Worm (Caenorhabditis elegans) whole organism, L4 larva: Measurements from ENCODE around the gene C35C5.8.

ENCODE experiments used
- D1046.2 ChIP-seq: fragments of 200-800 bp; sonication (Bioruptor generic); IDR thresholded peaks from 2 replicates; pipeline ENCODE4 v1.3.6; 2022; ENCODE audit warnings: missing genetic modification characterization, missing compliant biosample characterization
- F10B5.3 ChIP-seq: sonication (generic microtip); optimal IDR thresholded peaks from 2 replicates; lab custom pipeline; 2016; ENCODE audit warnings: mild to moderate bottlenecking, missing genetic modification characterization, missing compliant biosample characterization
- F26F4.8 ChIP-seq: fragments of 200-800 bp; sonication (Bioruptor generic); conservative IDR thresholded peaks from 2 replicates; pipeline ENCODE4 v1.3.6; 2022; ENCODE audit warnings: missing genetic modification characterization, missing compliant biosample characterization
- F44E2.7 ChIP-seq: fragments of 200-800 bp; sonication (Bioruptor generic); IDR thresholded peaks from 2 replicates; pipeline ENCODE4 v2.1.2; 2022; ENCODE audit warnings: missing genetic modification characterization, missing compliant biosample characterization
- aha-1 ChIP-seq: fragments of 150-350 bp; peaks from one replicate; lab custom pipeline; 2014; ENCODE audit warnings: missing biosample characterization, missing genetic modification characterization
- aly-2 ChIP-seq: sonication (generic microtip); optimal IDR thresholded peaks from 2 replicates; lab custom pipeline; 2018; ENCODE audit warnings: missing biosample characterization, missing genetic modification characterization
- ceh-20 ChIP-seq: fragments of 200-800 bp; sonication (Bioruptor generic); IDR thresholded peaks from 2 replicates; pipeline ENCODE4 v1.3.6; 2022; ENCODE audit warnings: missing genetic modification reagents, missing genetic modification characterization, missing compliant biosample characterization
- ceh-28 ChIP-seq: fragments of 150-350 bp; optimal IDR thresholded peaks from 2 replicates; lab custom pipeline; 2014; ENCODE audit warnings: missing biosample characterization, missing genetic modification reagents, missing genetic modification characterization
- ceh-82 ChIP-seq: sonication (generic microtip); optimal IDR thresholded peaks from 2 replicates; lab custom pipeline; 2017; ENCODE audit warnings: missing biosample characterization, missing genetic modification characterization
- ces-1 ChIP-seq: fragments of 150-350 bp; sonication (generic microtip); optimal IDR thresholded peaks from 4 replicates; lab custom pipeline; 2014; ENCODE audit warnings: missing biosample characterization, missing genetic modification reagents, missing genetic modification characterization
- cey-2 ChIP-seq: sonication (generic microtip); optimal IDR thresholded peaks from 3 replicates; lab custom pipeline; 2017; ENCODE audit warnings: missing genetic modification characterization, mild to moderate bottlenecking, missing compliant biosample characterization, antibody characterized with exemption, borderline replicate concordance; ENCODE audit not compliant: insufficient read depth
- ctbp-1 ChIP-seq: fragments of 200-800 bp; sonication (Bioruptor generic); IDR thresholded peaks from 2 replicates; pipeline ENCODE4 v1.3.6; 2022; ENCODE audit warnings: missing genetic modification reagents, missing genetic modification characterization, missing compliant biosample characterization
- daf-16 ChIP-seq, 3 experiments: sonication (generic microtip); optimal IDR thresholded peaks; 2 replicates each; lab custom pipeline; 2016 to 2017; ENCODE audit warnings: missing genetic modification characterization in 3 of 3, missing genetic modification reagents in 3 of 3, mild to moderate bottlenecking in 2 of 3, missing compliant biosample characterization in 2 of 3, missing biosample characterization in 1 of 3, moderate library complexity in 1 of 3
- dmd-6 ChIP-seq: fragments of 200-800 bp; sonication (Bioruptor generic); IDR thresholded peaks from 2 replicates; pipeline ENCODE4 v1.3.6; 2022; ENCODE audit warnings: missing genetic modification reagents, missing genetic modification characterization, missing compliant biosample characterization
- dpl-1 ChIP-seq: fragments of 150-350 bp; optimal IDR thresholded peaks from 2 replicates; lab custom pipeline; 2014; ENCODE audit warnings: missing biosample characterization, missing genetic modification reagents, missing genetic modification characterization
- duxl-1 ChIP-seq: sonication (generic microtip); optimal IDR thresholded peaks from 2 replicates; lab custom pipeline; 2016; ENCODE audit warnings: mild to moderate bottlenecking, missing genetic modification characterization, moderate library complexity, missing compliant biosample characterization; ENCODE audit not compliant: poor library complexity
- dve-1 ChIP-seq: sonication (generic microtip); optimal IDR thresholded peaks from 2 replicates; lab custom pipeline; 2017; ENCODE audit warnings: antibody characterized with exemption, mild to moderate bottlenecking, missing genetic modification characterization, missing compliant biosample characterization; ENCODE audit not compliant: insufficient read depth
- hif-1 ChIP-seq, 2 experiments: sonication (generic microtip); optimal IDR thresholded peaks; 2 replicates each; lab custom pipeline; 2016 to 2017; ENCODE audit warnings: missing compliant biosample characterization in 2 of 2, missing genetic modification characterization in 2 of 2, missing genetic modification reagents in 2 of 2, missing genotype in 2 of 2, mild to moderate bottlenecking in 1 of 2
- hlh-11 ChIP-seq: fragments of 200-800 bp; sonication (Bioruptor generic); optimal IDR thresholded peaks from 2 replicates; lab custom pipeline; 2018; ENCODE audit warnings: mild to moderate bottlenecking, missing genetic modification characterization, missing compliant biosample characterization
- hlh-30 ChIP-seq: sonication (generic microtip); optimal IDR thresholded peaks from 2 replicates; lab custom pipeline; 2017; ENCODE audit warnings: antibody characterized with exemption, mild to moderate bottlenecking, missing genetic modification characterization, missing compliant biosample characterization; ENCODE audit not compliant: insufficient read depth
- hmg-1.1 ChIP-seq: fragments of 200-800 bp; sonication (Bioruptor generic); IDR thresholded peaks from 2 replicates; pipeline ENCODE4 v1.3.6; 2022; ENCODE audit warnings: missing genetic modification reagents, missing genetic modification characterization, missing compliant biosample characterization
- jun-1 ChIP-seq: fragments of 150-350 bp; optimal IDR thresholded peaks from 2 replicates; lab custom pipeline; 2014; ENCODE audit warnings: missing biosample characterization, missing genetic modification reagents, missing genetic modification characterization
- lin-38 ChIP-seq: fragments of 200-800 bp; sonication (Bioruptor generic); IDR thresholded peaks from 2 replicates; pipeline ENCODE4 v1.3.6; 2022; ENCODE audit warnings: missing genetic modification reagents, missing genetic modification characterization, missing compliant biosample characterization
- lsy-2 ChIP-seq, 2 experiments: fragments of 150-350 bp in 1 of 2; sonication (generic microtip) in 1 of 2; optimal IDR thresholded peaks; 2 replicates each; lab custom pipeline; 2014 to 2017; ENCODE audit warnings: missing biosample characterization in 2 of 2, missing genetic modification characterization in 2 of 2
- madf-5 ChIP-seq, 2 experiments: fragments of 200-800 bp; sonication (Bioruptor generic); IDR thresholded peaks; 2 replicates each; pipeline ENCODE4 v1.3.6; 2022; ENCODE audit warnings: missing compliant biosample characterization in 2 of 2, missing genetic modification characterization in 2 of 2
- madf-9 ChIP-seq: fragments of 200-800 bp; sonication (Bioruptor generic); conservative IDR thresholded peaks from 2 replicates; pipeline ENCODE4 v1.3.6; 2022; ENCODE audit warnings: missing genetic modification reagents, missing genetic modification characterization, missing compliant biosample characterization
- mdl-1 ChIP-seq, 2 experiments: fragments of 150-350 bp in 1 of 2; sonication (generic microtip) in 1 of 2; optimal IDR thresholded peaks; 2 replicates each; lab custom pipeline; 2014 to 2017; ENCODE audit warnings: missing biosample characterization in 2 of 2, missing genetic modification characterization in 2 of 2
- mep-1 ChIP-seq: fragments of 150-350 bp; sonication (generic microtip); optimal IDR thresholded peaks from 3 replicates; lab custom pipeline; 2014; ENCODE audit warnings: missing biosample characterization, missing genetic modification characterization
- mes-2 ChIP-seq: sonication (generic microtip); optimal IDR thresholded peaks from 2 replicates; lab custom pipeline; 2016; ENCODE audit warnings: missing genotype, mild to moderate bottlenecking, missing genetic modification characterization, missing compliant biosample characterization; ENCODE audit not compliant: poor library complexity, severe bottlenecking
- mxl-3 ChIP-seq: fragments of 200-800 bp; sonication (Bioruptor generic); optimal IDR thresholded peaks from 2 replicates; lab custom pipeline; 2018; ENCODE audit warnings: mild to moderate bottlenecking, missing genetic modification characterization, missing compliant biosample characterization
- nhr-25 ChIP-seq: sonication (generic microtip); optimal IDR thresholded peaks from 2 replicates; lab custom pipeline; 2017; ENCODE audit warnings: missing genetic modification characterization, mild to moderate bottlenecking, missing compliant biosample characterization, antibody characterized with exemption, moderate library complexity, borderline replicate concordance; ENCODE audit not compliant: insufficient read depth
- nhr-28 ChIP-seq: fragments of 150-350 bp; optimal IDR thresholded peaks from 2 replicates; lab custom pipeline; 2014; ENCODE audit warnings: missing biosample characterization, missing genetic modification characterization
- nhr-48 ChIP-seq: sonication (generic microtip); optimal IDR thresholded peaks from 2 replicates; lab custom pipeline; 2016; ENCODE audit warnings: mild to moderate bottlenecking, missing genetic modification characterization, missing compliant biosample characterization
- nhr-6 ChIP-seq: fragments of 150-350 bp; optimal IDR thresholded peaks from 2 replicates; lab custom pipeline; 2014; ENCODE audit warnings: missing biosample characterization, missing genetic modification characterization
- rbr-2 ChIP-seq: sonication (generic microtip); optimal IDR thresholded peaks from 2 replicates; lab custom pipeline; 2016; ENCODE audit warnings: missing genotype, missing genetic modification characterization, missing compliant biosample characterization
- set-16 ChIP-seq: fragments of 200-800 bp; sonication (Bioruptor generic); IDR thresholded peaks from 2 replicates; pipeline ENCODE4 v1.3.6; 2022; ENCODE audit warnings: missing genetic modification reagents, missing genetic modification characterization, missing compliant biosample characterization
- skn-1 ChIP-seq: fragments of 150-350 bp; optimal IDR thresholded peaks from 2 replicates; lab custom pipeline; 2014; ENCODE audit warnings: missing biosample characterization, missing genetic modification characterization
- tag-97 ChIP-seq: fragments of 200-800 bp; sonication (Bioruptor generic); IDR thresholded peaks from 2 replicates; pipeline ENCODE4 v1.3.6; 2022; ENCODE audit warnings: missing genetic modification characterization, missing compliant biosample characterization
- unc-62 ChIP-seq, 3 experiments: fragments of 150-350 bp in 1 of 3; sonication (generic microtip); optimal IDR thresholded peaks in 2 of 3; peaks in 1 of 3; 1 replicate in 1 of 3; 2 replicates in 2 of 3; lab custom pipeline; 2014 to 2017; ENCODE audit warnings: missing biosample characterization in 3 of 3, missing genetic modification characterization in 3 of 3, missing genetic modification reagents in 3 of 3, missing genotype in 1 of 3
- ztf-7 ChIP-seq: fragments of 150-350 bp; optimal IDR thresholded peaks from 2 replicates; lab custom pipeline; 2014; ENCODE audit warnings: missing biosample characterization, missing genetic modification characterization

Gene C35C5.8

DNA sequence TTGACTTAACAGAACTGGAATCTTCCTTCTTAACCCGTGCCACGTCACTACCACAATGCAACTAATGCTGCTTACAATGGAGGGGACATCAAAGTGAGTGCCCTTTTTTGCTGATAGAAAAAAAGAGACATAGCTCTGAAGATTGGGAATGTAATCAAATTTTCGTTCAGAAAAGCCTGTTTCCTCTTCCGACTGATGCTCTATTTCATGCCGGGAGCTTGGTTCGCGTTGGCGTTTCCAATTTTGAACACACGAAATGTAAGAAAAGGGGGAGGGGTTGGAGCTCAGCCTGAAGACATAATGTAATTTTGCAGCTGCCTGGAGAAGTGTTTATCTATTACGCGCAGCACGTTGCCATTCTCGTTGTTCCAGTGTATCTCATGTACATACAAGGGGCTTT lies 24.8 kb downstream of the C35C5.8 start (continued):
- TF ChIP-seq F26F4.8 (GFP tag; lab: Robert Waterston, UW) (no peak), ctbp-1 (peak; percentile 50; the same call in 1 of the 2 replicates), mes-2 (tag; lab: Kevin White, UChicago) (peak; percentile 1)

DNA sequence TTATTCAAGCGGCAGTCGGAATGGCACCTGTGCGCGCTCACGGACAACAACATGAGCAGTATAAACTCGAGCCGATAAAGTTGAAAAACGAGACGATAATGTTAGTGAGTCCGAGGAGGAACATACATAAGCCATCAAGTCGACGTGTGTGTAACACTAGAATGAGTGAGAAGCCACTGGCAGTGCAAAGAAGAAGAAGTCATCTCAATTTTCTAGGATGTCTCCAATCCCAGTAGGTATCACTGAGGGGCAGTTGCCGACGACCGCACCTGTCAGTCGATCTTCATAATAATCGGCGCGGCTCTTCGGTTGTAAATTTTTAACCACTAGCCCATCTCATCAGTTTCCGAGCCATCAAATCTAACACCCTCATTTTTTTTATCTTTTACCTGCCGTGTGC lies 26.7 kb downstream of the C35C5.8 start:
- TF ChIP-seq daf-16 (GFP tag; optimal IDR thresholded peaks at IDR 0.05; lab: Kevin White, UChicago) (peak in 1 of 2 experiments; percentile 65), daf-16 (tag; optimal IDR thresholded peaks at IDR 0.05; lab: Kevin White, UChicago) (no peak), jun-1 (no peak), dmd-6 (0 out of 2 replicates have a peak, but pooled peaks have one; percentile 2), aha-1 (tag; lab: Kevin White, UChicago) (peak; percentile 96), nhr-28 (tag; lab: Kevin White, UChicago) (no peak), unc-62 (GFP tag; optimal IDR thresholded peaks at IDR 0.05 in 1 of 2; lab: Kevin White, UChicago) (peak in 1 of 2 experiments; percentile 4), unc-62 (tag; optimal IDR thresholded peaks at IDR 0.05; lab: Kevin White, UChicago) (no peak), ctbp-1 (peak; percentile 45; the same call in 1 of the 2 replicates), ceh-20 (peak; percentile 8; the same call in 1 of the 2 replicates), hmg-1.1 (GFP tag; lab: Robert Waterston, UW) (0 out of 2 replicates have a peak, but pooled peaks have one; percentile 29), madf-5 (GFP tag; IDR thresholded peaks at IDR 0.05; lab: Robert Waterston, UW) (no peak), hlh-11 (tag; lab: Kevin White, UChicago) (peak; percentile 14), F44E2.7 (GFP tag; lab: Robert Waterston, UW) (no peak)

DNA sequence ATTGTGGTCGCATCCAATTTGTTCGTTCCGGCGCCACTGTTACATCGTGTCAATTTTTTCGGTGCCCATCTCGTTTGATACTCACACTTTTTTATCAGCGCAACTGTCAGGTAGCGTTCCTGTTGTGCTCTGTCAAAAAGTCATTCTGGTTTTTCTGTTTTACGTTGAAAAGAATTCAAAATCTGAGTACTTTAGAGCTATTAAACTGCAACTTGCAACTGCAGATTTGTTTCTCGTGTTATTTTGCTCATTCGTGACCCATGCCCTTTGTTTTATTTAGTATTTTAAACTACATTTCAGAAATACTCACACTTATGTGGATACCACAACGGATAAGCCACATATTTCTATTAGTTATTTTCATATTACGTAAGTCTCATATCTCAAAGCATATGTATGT lies 27.2 kb downstream of the C35C5.8 start, which contains the start of gene lev-8:
Gene lev-8 (plus strand): TSS at position 301 of the 400 bp plus-strand sequence.
- TF ChIP-seq skn-1 (tag; lab: Kevin White, UChicago) = no peak
- no peak for TF ChIP-seq rbr-2
- no peak for TF ChIP-seq ceh-82 (tag; lab: Kevin White, UChicago)
- TF ChIP-seq dve-1 = no peak
- TF ChIP-seq nhr-48 (tag; lab: Kevin White, UChicago) = no peak
- TF ChIP-seq ctbp-1 = no peak
- no peak for TF ChIP-seq dpl-1
- no peak for TF ChIP-seq F10B5.3
- TF ChIP-seq, all 104 proteins: peak for 0

DNA sequence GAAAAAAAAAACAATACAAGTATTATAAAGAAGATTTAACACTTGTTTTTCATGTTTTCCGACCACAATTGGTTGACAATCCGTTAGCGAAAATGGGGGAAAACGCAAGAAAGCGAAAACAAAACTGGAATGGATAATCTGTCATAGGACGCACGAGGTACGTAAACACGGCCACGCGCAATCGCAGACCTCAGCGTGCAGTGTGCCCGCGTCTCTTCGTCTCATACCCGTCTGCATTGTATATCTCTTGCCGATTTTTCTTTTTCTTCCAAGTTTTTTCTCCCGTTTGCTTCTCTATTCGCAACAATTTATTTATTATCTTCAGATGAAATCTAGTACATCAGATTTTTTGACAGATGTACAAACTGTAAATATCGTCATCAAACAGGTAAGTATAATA lies 30.3 kb downstream of the C35C5.8 start, which contains the start of gene trpp-9:
Gene trpp-9 (plus strand): TSS at position 261 of the 400 bp plus-strand sequence.
- TF ChIP-seq F44E2.7 (GFP tag; lab: Robert Waterston, UW) (no peak), hlh-30 (tag; lab: Kevin White, UChicago) (peak; percentile 97), nhr-48 (tag; lab: Kevin White, UChicago) (peak; percentile 14), cey-2 (tag; lab: Kevin White, UChicago) (peak; percentile 22), mxl-3 (GFP tag; lab: Kevin White, UChicago) (peak; percentile 76), hif-1 (tag; optimal IDR thresholded peaks at IDR 0.05; lab: Kevin White, UChicago) (peak in 1 of 2 experiments; percentile 31), nhr-25 (tag; lab: Kevin White, UChicago) (no peak), ztf-7 (tag; lab: Kevin White, UChicago) (peak; percentile 27), daf-16 (GFP tag; optimal IDR thresholded peaks at IDR 0.05; lab: Kevin White, UChicago) (peak in 1 of 2 experiments; percentile 7), daf-16 (tag; optimal IDR thresholded peaks at IDR 0.05; lab: Kevin White, UChicago) (no peak), ces-1 (no peak), mes-2 (tag; lab: Kevin White, UChicago) (peak; percentile 55), mep-1 (tag; lab: Kevin White, UChicago) (peak; percentile 77), aha-1 (tag; lab: Kevin White, UChicago) (peak; percentile 91), unc-62 (GFP tag; optimal IDR thresholded peaks at IDR 0.05 in 1 of 2; lab: Kevin White, UChicago) (peak in 1 of 2 experiments; percentile 96), unc-62 (tag; optimal IDR thresholded peaks at IDR 0.05; lab: Kevin White, UChicago) (no peak), hmg-1.1 (GFP tag; lab: Robert Waterston, UW) (peak; percentile 75), dmd-6 (peak; percentile 50; the same call in 1 of the 2 replicates), lsy-2 (tag; optimal IDR thresholded peaks at IDR 0.05; lab: Kevin White, UChicago) (peak in 1 of 2 experiments; percentile 55), dpl-1 (peak; percentile 17), D1046.2 (GFP tag; lab: Robert Waterston, UW) (no peak), tag-97 (GFP tag; lab: Robert Waterston, UW) (no peak), skn-1 (tag; lab: Kevin White, UChicago) (no peak), madf-9 (GFP tag; lab: Robert Waterston, UW) (no peak), mdl-1 (tag; optimal IDR thresholded peaks at IDR 0.05; lab: Kevin White, UChicago) (peak; percentile 77 to 89), nhr-28 (tag; lab: Kevin White, UChicago) (peak; percentile 71), nhr-6 (tag; lab: Kevin White, UChicago) (peak; percentile 23), rbr-2 (peak; percentile 15), set-16 (GFP tag; lab: Robert Waterston, UW) (no peak), duxl-1 (tag; lab: Kevin White, UChicago) (peak; percentile 16), lin-38 (GFP tag; lab: Robert Waterston, UW) (no peak), aly-2 (tag; lab: Kevin White, UChicago) (no peak), dve-1 (peak; percentile 47), ceh-28 (tag; lab: Kevin White, UChicago) (no peak)
